Fruit fly (Drosophila melanogaster) whole organism, embryonic: ENCODE data around the gene Prosbeta2.

Source experiments
- CG10267 ChIP-seq: fragments of 200-800 bp; sonication (Bioruptor generic); optimal IDR thresholded peaks from 2 replicates; lab custom pipeline; 2018; ENCODE audit warnings: missing biosample characterization, mild to moderate bottlenecking, missing genetic modification characterization, moderate library complexity
- CG10274 ChIP-seq: fragments of 200-800 bp; sonication (Bioruptor generic); optimal IDR thresholded peaks from 3 replicates; lab custom pipeline; 2017; ENCODE audit warnings: missing biosample characterization, mild to moderate bottlenecking, missing genetic modification characterization
- CG11504 ChIP-seq: fragments of 200-800 bp; sonication (Bioruptor generic); optimal IDR thresholded peaks from 3 replicates; lab custom pipeline; 2019; ENCODE audit warnings: missing biosample characterization, mild to moderate bottlenecking, missing genetic modification characterization, moderate library complexity
- CG11560 ChIP-seq: fragments of 200-800 bp; sonication (Bioruptor generic); IDR thresholded peaks from 3 replicates; pipeline ENCODE4 v1.3.6; 2022; ENCODE audit warnings: missing biosample characterization, missing genetic modification characterization
- CG2889 ChIP-seq: fragments of 200-800 bp; sonication (Bioruptor generic); IDR thresholded peaks from 3 replicates; pipeline ENCODE4 v1.3.6; 2022; ENCODE audit warnings: missing biosample characterization, missing genetic modification characterization
- Ssrp ChIP-seq: fragments of 200-800 bp; sonication (Bioruptor generic); optimal IDR thresholded peaks from 2 replicates; lab custom pipeline; 2018; ENCODE audit warnings: missing biosample characterization, mild to moderate bottlenecking, missing genetic modification characterization, moderate library complexity
- amos ChIP-seq: fragments of 200-800 bp; sonication (Bioruptor generic); IDR thresholded peaks from 2 replicates; pipeline ENCODE4 v1.3.6; 2022; ENCODE audit warnings: missing biosample characterization, missing genetic modification characterization; ENCODE audit not compliant: partially characterized antibody
- grau ChIP-seq: fragments of 200-800 bp; optimal IDR thresholded peaks from 3 replicates; lab custom pipeline; 2019; ENCODE audit warnings: missing biosample characterization, mild to moderate bottlenecking, missing genetic modification characterization, moderate library complexity
- oc ChIP-seq: fragments of 200-800 bp; sonication (Bioruptor generic); optimal IDR thresholded peaks from 2 replicates; lab custom pipeline; 2018; ENCODE audit warnings: missing biosample characterization, mild to moderate bottlenecking, missing genetic modification characterization, moderate library complexity

dm6 chr3L:14957033-14957328, 42.8 kb upstream of the Prosbeta2 start:
- TF ChIP-seq oc (tag; lab: Kevin White, UChicago) (no peak), CG10267 (tag; lab: Kevin White, UChicago) (no peak), CG2889 (GFP tag; lab: Robert Waterston, UW) (no peak), CG11504 (no peak), CG11560 (tag; lab: Robert Waterston, UW) (no peak), grau (tag; lab: Kevin White, UChicago) (no peak), CG10274 (GFP tag; lab: Kevin White, UChicago) (no peak), amos (GFP tag; lab: Robert Waterston, UW) (no peak), Ssrp (no peak)
